Fruit fly (Drosophila melanogaster) whole organism, wandering third instar larva: ENCODE data around the gene Mgat2.

ENCODE experiments used
- Dif ChIP-seq: fragments of 200-275, 200-300 bp; sonication (Bioruptor generic); optimal IDR thresholded peaks from 2 replicates; lab custom pipeline; 2018; ENCODE audit warnings: missing biosample characterization, missing genetic modification characterization; ENCODE audit not compliant: partially characterized antibody
- Hr78 ChIP-seq: fragments of >200 bp; optimal IDR thresholded peaks from 2 replicates; lab custom pipeline; 2017; ENCODE audit warnings: missing biosample characterization, missing genetic modification characterization
- Hr83 ChIP-seq: fragments of 200-300 bp; sonication (Bioruptor generic); optimal IDR thresholded peaks from 2 replicates; lab custom pipeline; 2016; ENCODE audit warnings: missing biosample characterization, mild to moderate bottlenecking, missing genetic modification characterization, moderate library complexity; ENCODE audit not compliant: poor library complexity, severe bottlenecking
- Mio ChIP-seq: sonication (Bioruptor generic); optimal IDR thresholded peaks from 2 replicates; lab custom pipeline; 2016; ENCODE audit warnings: missing biosample characterization, missing genetic modification characterization
- br ChIP-seq: fragments of 200-800 bp; sonication (Bioruptor generic); optimal IDR thresholded peaks from 2 replicates; lab custom pipeline; 2016; ENCODE audit warnings: missing biosample characterization, missing genetic modification characterization
- dl ChIP-seq, 2 experiments: fragments of 175-275, 200-275 bp in 1 of 2; fragments of 200-275 bp in 1 of 2; sonication (Bioruptor generic); optimal IDR thresholded peaks; lab custom pipeline; 2018; ENCODE audit warnings: mild to moderate bottlenecking in 2 of 2, missing biosample characterization in 2 of 2, missing genetic modification characterization in 2 of 2, moderate library complexity in 2 of 2; ENCODE audit not compliant: partially characterized antibody in 2 of 2, insufficient read depth in 1 of 2
- foxo ChIP-seq, 2 experiments: fragments of 200-800 bp; sonication (Bioruptor generic); optimal IDR thresholded peaks; 2 replicates in 1 of 2; 3 replicates in 1 of 2; lab custom pipeline; 2016 to 2017; ENCODE audit warnings: missing biosample characterization in 2 of 2, missing genetic modification characterization in 2 of 2
- pan ChIP-seq: fragments of >200 bp; optimal IDR thresholded peaks from 2 replicates; lab custom pipeline; 2017
- tai ChIP-seq: sonication (Bioruptor generic); optimal IDR thresholded peaks from 2 replicates; lab custom pipeline; 2016; ENCODE audit warnings: missing biosample characterization, missing genetic modification characterization

DNA sequence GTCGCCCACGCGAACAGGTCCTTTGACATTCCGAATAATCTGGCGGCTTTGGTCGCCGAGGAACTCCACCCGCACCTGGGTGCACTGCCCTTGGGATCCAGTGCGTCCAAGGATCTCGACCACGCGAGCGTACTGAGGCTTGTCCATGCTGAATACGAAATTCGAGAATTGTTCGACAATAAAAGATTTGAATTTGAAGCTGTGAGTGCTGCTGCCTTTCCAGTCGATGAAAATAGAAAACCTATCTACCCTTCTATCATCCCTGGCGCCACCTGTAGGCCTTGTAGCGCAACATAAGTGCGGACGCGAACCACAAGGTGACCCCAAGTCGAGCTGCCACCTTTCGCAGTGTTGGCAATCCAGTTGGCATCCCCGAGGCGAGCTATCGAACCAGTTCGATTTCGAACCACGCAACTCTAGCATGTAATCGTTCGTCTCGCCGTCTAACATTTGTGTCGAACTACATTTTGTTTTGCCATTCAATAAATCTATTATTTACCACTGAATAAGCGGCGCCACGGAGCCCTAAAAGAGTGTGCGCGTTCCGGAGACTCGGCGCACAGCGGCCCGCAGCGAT is 519 bp upstream of the Mgat2 start, which contains the start of the genes RpS28a and Axn:
- TF ChIP-seq Mio, result no peak
- no peak for TF ChIP-seq pan (lab: Kevin White, UChicago)
- TF ChIP-seq Hr78 (GFP tag; lab: Kevin White, UChicago), result peak; percentile 23
- TF ChIP-seq foxo (GFP tag; optimal IDR thresholded peaks at IDR 0.05; lab: Kevin White, UChicago), result no peak
- no peak for TF ChIP-seq dl (GFP tag; optimal IDR thresholded peaks at IDR 0.05; lab: Kevin White, UChicago; ENCODE audit: insufficient read depth in 1 of 2, partially characterized antibody in 2 of 2)
- TF ChIP-seq Hr83 (GFP tag; lab: Kevin White, UChicago), result no peak
- no peak for TF ChIP-seq tai (GFP tag; lab: Kevin White, UChicago)
- TF ChIP-seq Dif (GFP tag; lab: Kevin White, UChicago), result no peak
- no peak for TF ChIP-seq br
